Worm (Caenorhabditis elegans): Measurements from ENCODE around the gene T03F7.7.

DNA sequence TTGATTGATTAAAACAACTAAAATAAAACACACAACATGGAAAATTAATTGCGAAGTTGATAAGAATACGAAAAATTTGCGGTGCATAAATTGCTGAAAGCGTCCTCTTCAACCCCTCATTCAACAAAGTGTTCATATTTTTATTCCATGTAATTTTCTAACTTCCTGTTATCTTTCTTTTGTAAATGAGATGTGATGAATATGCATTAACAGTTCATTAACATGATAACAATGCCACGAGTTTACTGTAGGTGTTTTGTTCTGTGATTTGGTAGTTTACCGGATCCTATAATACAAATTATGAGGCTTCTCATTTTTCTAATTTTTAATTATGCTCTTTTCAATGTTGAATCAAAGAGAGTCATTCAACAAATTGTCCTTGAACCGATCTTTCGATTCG, 17.9 kb downstream of the T03F7.7 start, which contains the start of gene F47G9.6:
- TF ChIP-seq ceh-14 (tag; optimal IDR thresholded peaks at IDR 0.05), result no peak
- no peak for TF ChIP-seq sox-4 (tag; optimal IDR thresholded peaks at IDR 0.05)
- no peak for TF ChIP-seq hlh-30 (tag; optimal IDR thresholded peaks at IDR 0.05; ENCODE audit: insufficient read depth)
- TF ChIP-seq unc-42 (tag; optimal IDR thresholded peaks at IDR 0.05), result no peak
- no peak for TF ChIP-seq ahr-1 (tag; optimal IDR thresholded peaks at IDR 0.05)
- no peak for TF ChIP-seq unc-55 (GFP tag; optimal IDR thresholded peaks at IDR 0.05)
- TF ChIP-seq pag-3 (tag; optimal IDR thresholded peaks at IDR 0.05; ENCODE audit: borderline replicate concordance), result no peak
- no peak for TF ChIP-seq hlh-15 (tag; optimal IDR thresholded peaks at IDR 0.05)

All from whole organism, late embryonic.